Worm (Caenorhabditis elegans) whole organism, L1 larva: Measurements from ENCODE around the gene srh-190.

ENCODE experiments used
- egl-27 ChIP-seq, 2 experiments: fragments of 150-350 bp in 1 of 2; sonication (generic microtip); optimal IDR thresholded peaks; 3 replicates each; lab custom pipeline; 2017 to 2018; ENCODE audit warnings: missing biosample characterization in 2 of 2, missing genetic modification characterization in 2 of 2, missing genetic modification reagents in 2 of 2
- zag-1 ChIP-seq: fragments of 150-350 bp; optimal IDR thresholded peaks from 2 replicates; lab custom pipeline; 2014; ENCODE audit warnings: missing biosample characterization, missing genetic modification characterization

DNA sequence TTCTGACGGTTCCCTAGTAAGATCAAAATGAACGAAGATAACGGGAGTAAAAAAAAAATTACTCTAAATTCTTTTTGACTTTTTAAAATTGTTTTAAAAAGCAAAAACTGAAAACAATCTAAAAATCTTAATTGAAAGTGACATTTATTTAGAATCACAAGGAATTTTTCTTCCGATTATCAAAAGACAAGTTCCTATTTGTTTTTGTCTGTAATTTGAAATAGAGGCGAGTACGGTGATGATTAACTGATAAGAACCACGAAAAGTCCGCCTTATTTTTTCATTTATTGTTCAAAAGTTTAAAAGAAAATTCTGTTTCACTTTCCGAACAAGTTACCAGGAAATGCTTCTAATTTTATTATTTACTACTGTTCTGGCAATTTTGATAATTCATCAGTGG is 46.8 kb downstream of the srh-190 start, which contains the start of gene dach-1:
- TF ChIP-seq egl-27 (tag; optimal IDR thresholded peaks at IDR 0.05; lab: Kevin White, UChicago) (no peak), zag-1 (tag; lab: Kevin White, UChicago) (no peak)
